Fruit fly (Drosophila melanogaster): ENCODE results near the gene CG13068.
A peak's percentile ranks its signal among the peaks of the same experiment; 100 is the strongest.

The CG13068 gene

DNA sequence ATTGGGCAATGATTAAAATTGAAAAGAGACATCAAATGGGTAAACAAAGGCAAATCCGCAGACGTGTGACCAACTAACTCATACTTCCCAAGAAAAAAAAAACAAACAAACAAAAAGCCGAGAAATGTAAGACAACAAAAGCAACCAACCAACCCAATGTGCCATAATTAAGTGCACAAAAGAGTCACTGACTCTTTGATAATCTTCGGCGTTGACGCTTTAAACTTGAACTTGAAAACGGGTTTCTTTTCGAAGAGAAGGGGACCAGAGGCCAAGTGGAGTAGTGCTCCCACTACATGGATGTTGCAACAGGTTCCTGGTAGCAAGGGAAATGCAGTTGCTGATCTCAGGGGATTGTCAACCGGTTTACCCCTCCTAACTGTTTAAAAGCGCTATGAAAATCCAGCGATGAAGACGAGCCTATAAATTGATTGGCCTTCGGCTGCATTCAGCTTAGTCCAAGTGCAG lies 10.8 kb downstream of the CG13068 start, which contains the start of gene CG13064 (continued):
- TF ChIP-seq Ets96B (tag; optimal IDR thresholded peaks at IDR 0.05) (no peak), Hr38 (GFP tag; optimal IDR thresholded peaks at IDR 0.05) (no peak), CG3919 (GFP tag; optimal IDR thresholded peaks at IDR 0.05) (no peak), CG3032 (tag; optimal IDR thresholded peaks at IDR 0.05) (no peak), fkh (GFP tag; optimal IDR thresholded peaks at IDR 0.05) (no peak), Sox14 (GFP tag; optimal IDR thresholded peaks at IDR 0.05) (no peak)

DNA sequence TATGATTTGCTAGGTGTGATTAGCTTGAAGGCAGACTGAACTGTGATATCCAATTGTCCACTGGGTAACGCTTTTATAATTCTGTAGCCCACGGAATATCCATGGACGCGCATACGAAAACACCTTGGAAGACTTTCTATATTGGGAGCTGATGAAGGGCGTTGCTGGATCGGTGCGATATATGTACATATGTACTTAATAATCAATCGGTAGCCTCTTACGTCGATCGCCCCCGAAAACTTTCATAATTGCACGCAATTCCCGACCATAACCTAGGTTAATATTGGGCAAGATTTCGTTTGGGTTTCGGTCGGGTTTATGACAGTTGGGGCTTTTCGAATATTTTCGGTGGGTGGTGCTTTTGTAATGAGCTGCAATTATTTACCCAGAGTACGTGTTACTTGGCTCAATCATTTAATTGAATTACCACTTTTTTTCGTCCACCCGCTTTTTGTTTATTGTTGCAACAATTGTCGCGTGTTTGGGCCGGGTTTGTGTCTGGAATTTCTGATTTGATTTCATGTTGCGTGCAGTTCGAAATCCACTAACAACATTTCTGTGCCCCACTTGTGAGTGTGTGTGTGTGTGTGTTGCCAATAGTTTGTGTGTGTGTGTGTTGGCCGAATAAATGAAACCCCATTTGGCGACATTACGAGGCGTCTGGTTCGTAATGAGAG lies 12.8 kb downstream of the CG13068 start, which contains the start of gene CG13049:
TSS of gene CG13049 (minus strand) at position 51 of the 677 bp plus-strand sequence.
- TF ChIP-seq CG6808 (GFP tag; optimal IDR thresholded peaks at IDR 0.05) (no peak), ss (GFP tag; optimal IDR thresholded peaks at IDR 0.05) (peak in 1 of 2 experiments; percentile 62)

DNA sequence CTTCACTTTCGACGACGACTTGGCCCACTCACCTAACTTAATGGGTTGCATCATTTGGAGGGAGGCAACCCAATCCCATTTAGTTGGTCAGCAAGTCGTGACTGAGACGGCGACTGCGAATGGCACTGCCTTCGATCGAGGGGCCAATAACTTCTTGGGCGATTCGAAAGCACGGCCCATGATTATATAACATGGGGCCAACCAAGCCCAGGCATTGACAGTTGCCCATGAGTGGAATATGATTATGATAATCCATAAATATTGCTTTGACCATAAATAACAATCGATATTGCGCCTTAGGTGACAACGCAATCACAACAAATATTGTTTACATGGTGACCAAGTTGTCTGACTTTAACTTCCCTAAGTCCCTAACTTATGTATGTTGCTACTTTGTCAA lies 14.6 kb downstream of the CG13068 start, which contains the start of gene CG13048:
TSS of gene CG13048 (minus strand) at position 101 of the 400 bp plus-strand sequence.
- no peak for TF ChIP-seq OdsH (GFP tag; optimal IDR thresholded peaks at IDR 0.05)

DNA sequence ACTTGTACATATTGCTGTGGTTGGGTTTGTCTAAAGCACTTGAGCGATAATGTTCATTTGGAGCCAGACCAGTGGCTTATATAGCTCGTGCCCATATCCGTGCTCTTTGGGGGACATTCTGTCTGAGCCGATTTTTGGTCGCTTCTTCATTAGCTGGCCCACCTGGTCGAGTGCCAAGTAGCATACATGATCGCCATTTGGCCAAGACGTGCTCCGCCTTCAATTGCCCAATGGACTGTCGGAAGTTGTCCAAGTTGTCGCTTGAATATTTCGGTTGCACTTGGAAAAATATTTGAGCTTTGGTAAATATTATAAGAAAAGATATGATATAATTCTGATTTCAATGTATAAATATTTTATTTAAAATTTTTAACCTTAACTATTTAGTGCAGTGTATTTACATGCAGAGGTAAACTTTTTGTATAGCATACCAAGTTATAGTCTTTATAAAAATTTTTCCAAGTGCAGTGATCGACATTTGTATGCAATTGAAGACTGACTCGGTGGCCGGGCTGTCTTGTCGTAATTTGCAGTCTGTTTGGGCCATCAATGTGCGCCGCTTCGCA lies 16.2 kb downstream of the CG13068 start, which contains the start of gene CG13047:
TSS of gene CG13047 (minus strand) at position 51 of the 566 bp plus-strand sequence.
- TF ChIP-seq Hr4 (GFP tag; optimal IDR thresholded peaks at IDR 0.05) (no peak), CG10669 (GFP tag; optimal IDR thresholded peaks at IDR 0.05) (peak; percentile 26), CG6808 (GFP tag; optimal IDR thresholded peaks at IDR 0.05) (peak; percentile 13), Ets21C (GFP tag; optimal IDR thresholded peaks at IDR 0.05) (no peak), CG10631 (GFP tag; optimal IDR thresholded peaks at IDR 0.05) (peak; percentile 10), Eip78C (GFP tag) (peak; percentile 49), CG8632 (GFP tag; optimal IDR thresholded peaks at IDR 0.05) (no peak), acj6 (GFP tag; optimal IDR thresholded peaks at IDR 0.05) (peak; percentile 13), CG3032 (tag; optimal IDR thresholded peaks at IDR 0.05) (peak; percentile 56), Ets96B (tag; optimal IDR thresholded peaks at IDR 0.05) (peak; percentile 37), fkh (GFP tag; optimal IDR thresholded peaks at IDR 0.05) (no peak), fd85E (GFP tag; optimal IDR thresholded peaks at IDR 0.05) (no peak), CG15336 (GFP tag; IDR thresholded peaks at IDR 0.05) (0 out of 2 replicates have a peak, but pooled peaks have one; percentile 26), vri (GFP tag; optimal IDR thresholded peaks at IDR 0.05) (no peak), CG34406 (GFP tag; optimal IDR thresholded peaks at IDR 0.05) (no peak), CG32006 (GFP tag; optimal IDR thresholded peaks at IDR 0.05) (peak; percentile 2)

DNA sequence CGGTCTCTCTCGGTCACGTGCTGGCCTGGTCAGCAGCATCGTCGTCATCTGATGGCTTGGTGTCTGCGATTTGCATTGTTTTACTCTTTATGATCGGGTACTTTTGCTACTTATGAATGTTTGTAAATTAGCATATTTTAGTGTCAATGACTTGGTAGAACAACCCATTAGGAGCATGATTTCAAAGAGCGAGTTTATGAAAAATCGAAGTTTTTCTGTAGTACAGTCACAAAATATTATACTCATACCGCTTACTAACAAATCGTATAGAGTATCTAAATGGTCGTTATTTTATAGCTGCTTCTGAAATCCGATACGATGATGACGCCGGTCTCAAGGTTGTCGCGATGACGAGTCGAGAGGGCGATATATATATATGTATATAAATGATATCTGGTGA lies 17.1 kb downstream of the CG13068 start:
- TF ChIP-seq CG8119 (GFP tag; IDR thresholded peaks at IDR 0.05) (no peak), fd85E (GFP tag; optimal IDR thresholded peaks at IDR 0.05) (no peak), CG9139 (GFP tag; optimal IDR thresholded peaks at IDR 0.05) (peak; percentile 47), Smox (GFP tag; optimal IDR thresholded peaks at IDR 0.05) (peak; percentile 10), Hr39 (GFP tag; optimal IDR thresholded peaks at IDR 0.05) (peak; percentile 29), salr (GFP tag; optimal IDR thresholded peaks at IDR 0.05) (peak in 1 of 2 experiments; percentile 56), cyc (GFP tag; optimal IDR thresholded peaks at IDR 0.05) (peak; percentile 3), CG6854 (GFP tag; optimal IDR thresholded peaks at IDR 0.05) (no peak), Lpt (GFP tag; optimal IDR thresholded peaks at IDR 0.05) (no peak), fkh (GFP tag; optimal IDR thresholded peaks at IDR 0.05) (no peak), CG4318 (GFP tag; optimal IDR thresholded peaks at IDR 0.05) (no peak), CG3919 (GFP tag; optimal IDR thresholded peaks at IDR 0.05) (peak; percentile 55), esn (GFP tag; optimal IDR thresholded peaks at IDR 0.05) (peak; percentile 37), CG10669 (GFP tag; optimal IDR thresholded peaks at IDR 0.05) (peak; percentile 85), eg (GFP tag; IDR thresholded peaks at IDR 0.05) (no peak), CG6163 (GFP tag; IDR thresholded peaks at IDR 0.05) (peak; percentile 44; the same call in 1 of the 3 replicates), Sox102F (GFP tag; optimal IDR thresholded peaks at IDR 0.05) (peak; percentile 12), fd59A (GFP tag; optimal IDR thresholded peaks at IDR 0.05) (peak; percentile 79), CG32006 (GFP tag; optimal IDR thresholded peaks at IDR 0.05) (peak; percentile 9), pdm3 (GFP tag; optimal IDR thresholded peaks at IDR 0.05) (peak; percentile 64), dac (GFP tag; optimal IDR thresholded peaks at IDR 0.05) (no peak), Eip78C (GFP tag) (peak; percentile 93), Blimp-1 (GFP tag; optimal IDR thresholded peaks at IDR 0.05) (no peak), CG1621 (tag; optimal IDR thresholded peaks at IDR 0.05) (peak; percentile 78), CG11294 (GFP tag; IDR thresholded peaks at IDR 0.05) (no peak), ss (GFP tag; optimal IDR thresholded peaks at IDR 0.05) (peak; percentile 54 to 88), Ets96B (tag; optimal IDR thresholded peaks at IDR 0.05) (peak; percentile 87), Ets21C (GFP tag; optimal IDR thresholded peaks at IDR 0.05) (no peak)

All from whole organism, prepupa.